Fruit fly (Drosophila melanogaster) whole organism, embryonic: ENCODE measurements around the gene ksr.

Experiments used
- CG10431 ChIP-seq: fragments of 200-800 bp; sonication (Bioruptor generic); optimal IDR thresholded peaks from 3 replicates; lab custom pipeline; 2018; ENCODE audit warnings: missing biosample characterization, mild to moderate bottlenecking, missing genetic modification characterization
- CG13894 ChIP-seq: fragments of 200-800 bp; sonication (Bioruptor generic); optimal IDR thresholded peaks from 3 replicates; lab custom pipeline; 2018; ENCODE audit warnings: missing biosample characterization, mild to moderate bottlenecking, missing genetic modification characterization, moderate library complexity
- CG14710 ChIP-seq: fragments of 200-800 bp; sonication (Bioruptor generic); optimal IDR thresholded peaks from 3 replicates; lab custom pipeline; 2019; ENCODE audit warnings: missing biosample characterization, mild to moderate bottlenecking, missing genetic modification characterization, moderate library complexity
- CG17186 ChIP-seq: fragments of 200-800 bp; sonication (Bioruptor generic); optimal IDR thresholded peaks from 3 replicates; lab custom pipeline; 2017; ENCODE audit warnings: missing biosample characterization, missing genetic modification reagents, missing genetic modification characterization
- CG17359 ChIP-seq: fragments of 200-800 bp; sonication (Bioruptor generic); optimal IDR thresholded peaks from 3 replicates; lab custom pipeline; 2018; ENCODE audit warnings: missing biosample characterization, mild to moderate bottlenecking, missing genetic modification characterization, moderate library complexity
- CG17829 ChIP-seq: fragments of 200-800 bp; optimal IDR thresholded peaks from 2 replicates; lab custom pipeline; 2019; ENCODE audit warnings: missing biosample characterization, mild to moderate bottlenecking, missing genetic modification characterization, moderate library complexity
- CG2120 ChIP-seq: fragments of 200-800 bp; sonication (Bioruptor generic); optimal IDR thresholded peaks from 3 replicates; lab custom pipeline; 2016; ENCODE audit warnings: missing biosample characterization, missing genetic modification characterization
- CG30020 ChIP-seq: fragments of 200-800 bp; optimal IDR thresholded peaks from 2 replicates; lab custom pipeline; 2019; ENCODE audit warnings: missing biosample characterization, mild to moderate bottlenecking, missing genetic modification characterization, moderate library complexity
- CG31224 ChIP-seq: fragments of 200-800 bp; sonication (Bioruptor generic); IDR thresholded peaks from 2 replicates; pipeline ENCODE4 v1.3.6; 2022; ENCODE audit warnings: missing biosample characterization, missing genetic modification characterization
- CG3407 ChIP-seq: fragments of 200-800 bp; sonication (Bioruptor generic); optimal IDR thresholded peaks from 2 replicates; lab custom pipeline; 2018; ENCODE audit warnings: missing biosample characterization, mild to moderate bottlenecking, missing genetic modification characterization
- CG4617 ChIP-seq: fragments of 200-800 bp; sonication (Bioruptor generic); optimal IDR thresholded peaks from 3 replicates; lab custom pipeline; 2016; ENCODE audit warnings: missing biosample characterization, missing genetic modification characterization, borderline replicate concordance
- CG6175 ChIP-seq: fragments of 200-800 bp; sonication (Bioruptor generic); IDR thresholded peaks from 3 replicates; pipeline ENCODE4 v1.3.6; 2022; ENCODE audit warnings: missing biosample characterization, missing genetic modification characterization
- CG6854 ChIP-seq: fragments of 200-800 bp; sonication (Bioruptor generic); optimal IDR thresholded peaks from 3 replicates; lab custom pipeline; 2017; ENCODE audit warnings: missing biosample characterization, mild to moderate bottlenecking, missing genetic modification characterization
- CG8290 ChIP-seq, 3 experiments: fragments of 200-800 bp; sonication (Bioruptor generic); optimal IDR thresholded peaks; 2 replicates each; lab custom pipeline; 2016 to 2019; ENCODE audit warnings: missing biosample characterization in 3 of 3, missing genetic modification characterization in 3 of 3, mild to moderate bottlenecking in 2 of 3, moderate library complexity in 1 of 3
- CG9876 ChIP-seq: fragments of 200-800 bp; sonication (Bioruptor generic); optimal IDR thresholded peaks from 2 replicates; lab custom pipeline; 2016; ENCODE audit warnings: missing biosample characterization, missing genetic modification characterization
- D19A ChIP-seq: fragments of 200-800 bp; optimal IDR thresholded peaks from 3 replicates; lab custom pipeline; 2019; ENCODE audit warnings: missing biosample characterization, mild to moderate bottlenecking, missing genetic modification characterization, moderate library complexity
- E2f2 ChIP-seq: fragments of 200-800 bp; sonication (Bioruptor generic); IDR thresholded peaks from 2 replicates; pipeline ENCODE4 v1.3.6; 2022; ENCODE audit warnings: missing biosample characterization, missing genetic modification characterization
- Elba2 ChIP-seq: fragments of 200-800 bp; sonication (Bioruptor generic); optimal IDR thresholded peaks from 3 replicates; lab custom pipeline; 2016; ENCODE audit warnings: missing biosample characterization, missing genetic modification characterization
- HmgZ ChIP-seq: fragments of 200-800 bp; sonication (Bioruptor generic); optimal IDR thresholded peaks from 2 replicates; lab custom pipeline; 2018; ENCODE audit warnings: missing biosample characterization, mild to moderate bottlenecking, missing genetic modification characterization
- Hr78 ChIP-seq, 2 experiments: fragments of 200-800 bp in 1 of 2; fragments of >200 bp in 1 of 2; sonication (Bioruptor generic) in 1 of 2; optimal IDR thresholded peaks; 2 replicates each; lab custom pipeline; 2017 to 2019; ENCODE audit warnings: missing biosample characterization in 2 of 2, missing genetic modification characterization in 2 of 2, mild to moderate bottlenecking in 1 of 2, moderate library complexity in 1 of 2
- Lhr ChIP-seq: fragments of 200-800 bp; sonication (Bioruptor generic); optimal IDR thresholded peaks from 3 replicates; lab custom pipeline; 2017; ENCODE audit warnings: mild to moderate bottlenecking, missing biosample characterization, missing genetic modification reagents, missing genetic modification characterization
- Lpt ChIP-seq: fragments of >200 bp; optimal IDR thresholded peaks from 2 replicates; lab custom pipeline; 2018; ENCODE audit warnings: missing biosample characterization, missing genetic modification characterization
- MESR4 ChIP-seq: fragments of 200-800 bp; sonication (Bioruptor generic); optimal IDR thresholded peaks from 2 replicates; lab custom pipeline; 2018; ENCODE audit warnings: missing biosample characterization, mild to moderate bottlenecking, missing genetic modification characterization, moderate library complexity
- Mes4 ChIP-seq: fragments of 200-800 bp; sonication (Bioruptor generic); optimal IDR thresholded peaks from 2 replicates; lab custom pipeline; 2016; ENCODE audit warnings: missing biosample characterization, missing genetic modification characterization
- Myb ChIP-seq: fragments of 200-800 bp; sonication (Bioruptor generic); optimal IDR thresholded peaks from 2 replicates; lab custom pipeline; 2016; ENCODE audit warnings: missing biosample characterization, missing genetic modification characterization
- Neu2 ChIP-seq: fragments of 200-800 bp; sonication (Bioruptor generic); optimal IDR thresholded peaks from 3 replicates; lab custom pipeline; 2016; ENCODE audit warnings: missing biosample characterization, missing genetic modification characterization, borderline replicate concordance
- Nf-YB ChIP-seq: fragments of 200-800 bp; sonication (Bioruptor generic); optimal IDR thresholded peaks from 3 replicates; lab custom pipeline; 2019; ENCODE audit warnings: missing biosample characterization, mild to moderate bottlenecking, missing genetic modification characterization, moderate library complexity
- Ptx1 ChIP-seq: fragments of 200-800 bp; sonication (Bioruptor generic); IDR thresholded peaks from 2 replicates; pipeline ENCODE4 v1.3.6; 2022; ENCODE audit warnings: missing biosample characterization, missing genetic modification characterization
- Sry-δ ChIP-seq: fragments of 200-800 bp; sonication (Bioruptor generic); optimal IDR thresholded peaks from 2 replicates; lab custom pipeline; 2016; ENCODE audit warnings: missing biosample characterization, missing genetic modification characterization
- ab ChIP-seq: fragments of 200-800 bp; sonication (Bioruptor generic); optimal IDR thresholded peaks from 2 replicates; lab custom pipeline; 2016; ENCODE audit warnings: missing biosample characterization, missing genetic modification characterization
- ase ChIP-seq: fragments of 200-800 bp; sonication (Bioruptor generic); IDR thresholded peaks from 3 replicates; pipeline ENCODE4 v1.3.6; 2022; ENCODE audit warnings: missing biosample characterization, missing genetic modification characterization
- chinmo ChIP-seq: fragments of 200-800 bp; sonication (Bioruptor generic); IDR thresholded peaks from 4 replicates; pipeline ENCODE4 v1.3.6; 2022; ENCODE audit warnings: missing biosample characterization, missing genetic modification characterization; ENCODE audit not compliant: partially characterized antibody
- dmrt11E ChIP-seq: fragments of 200-800 bp; sonication (Bioruptor generic); optimal IDR thresholded peaks from 3 replicates; lab custom pipeline; 2018; ENCODE audit warnings: missing biosample characterization, mild to moderate bottlenecking, missing genetic modification characterization, moderate library complexity
- fd64A ChIP-seq: fragments of 200-800 bp; sonication (Bioruptor generic); optimal IDR thresholded peaks from 3 replicates; lab custom pipeline; 2018; ENCODE audit warnings: missing biosample characterization, mild to moderate bottlenecking, missing genetic modification characterization
- gfzf ChIP-seq: fragments of 200-800 bp; sonication (Bioruptor generic); optimal IDR thresholded peaks from 2 replicates; lab custom pipeline; 2016; ENCODE audit warnings: missing biosample characterization, mild to moderate bottlenecking, missing genetic modification characterization, moderate library complexity
- gsb-n ChIP-seq: fragments of 200-800 bp; sonication (Bioruptor generic); optimal IDR thresholded peaks from 3 replicates; lab custom pipeline; 2018; ENCODE audit warnings: missing biosample characterization, mild to moderate bottlenecking, missing genetic modification characterization
- hbn ChIP-seq: fragments of 200-800 bp; sonication (Bioruptor generic); IDR thresholded peaks from 2 replicates; pipeline ENCODE4 v1.3.6; 2022; ENCODE audit warnings: missing biosample characterization, missing genetic modification characterization; ENCODE audit not compliant: partially characterized antibody
- ind ChIP-seq: fragments of 200-800 bp; sonication (Bioruptor generic); optimal IDR thresholded peaks from 3 replicates; lab custom pipeline; 2016; ENCODE audit warnings: missing biosample characterization, missing genetic modification characterization
- kah ChIP-seq: fragments of 200-800 bp; sonication (Bioruptor generic); optimal IDR thresholded peaks from 2 replicates; lab custom pipeline; 2018; ENCODE audit warnings: missing biosample characterization, mild to moderate bottlenecking, missing genetic modification characterization
- lov ChIP-seq, 2 experiments: fragments of 200-800 bp in 1 of 2; fragments of >200 bp in 1 of 2; sonication (Bioruptor generic) in 1 of 2; IDR thresholded peaks in 1 of 2; optimal IDR thresholded peaks in 1 of 2; 2 replicates in 1 of 2; 3 replicates in 1 of 2; pipeline versions ENCODE4 v1.3.6 to Lab custom; 2017 to 2022; ENCODE audit warnings: missing biosample characterization in 1 of 2, missing genetic modification characterization in 1 of 2
- nmo ChIP-seq: fragments of 200-800 bp; sonication (Bioruptor generic); optimal IDR thresholded peaks from 2 replicates; lab custom pipeline; 2018; ENCODE audit warnings: missing biosample characterization, mild to moderate bottlenecking, missing genetic modification characterization, moderate library complexity
- ranshi ChIP-seq: fragments of 200-800 bp; sonication (Bioruptor generic); IDR thresholded peaks from 2 replicates; pipeline ENCODE4 v1.3.6; 2022; ENCODE audit warnings: missing biosample characterization, missing genetic modification characterization
- row ChIP-seq: fragments of 200-800 bp; sonication (Bioruptor generic); IDR thresholded peaks from 3 replicates; pipeline ENCODE4 v1.3.6; 2022; ENCODE audit warnings: missing biosample characterization, missing genetic modification characterization
- sc ChIP-seq, 3 experiments: fragments of >200 bp in 2 of 3; fragments of 200-800 bp in 1 of 3; sonication (Bioruptor generic) in 1 of 3; optimal IDR thresholded peaks; 2 replicates in 2 of 3; 3 replicates in 1 of 3; lab custom pipeline; 2017; ENCODE audit warnings: mild to moderate bottlenecking in 1 of 3, missing biosample characterization in 1 of 3, missing genetic modification characterization in 1 of 3, missing genetic modification reagents in 1 of 3
- sna ChIP-seq: fragments of 200-800 bp; sonication (Bioruptor generic); IDR thresholded peaks from 2 replicates; pipeline ENCODE4 v1.3.6; 2022; ENCODE audit warnings: missing biosample characterization, missing genetic modification characterization; ENCODE audit not compliant: partially characterized antibody
- stwl ChIP-seq: fragments of 200-800 bp; sonication (Bioruptor generic); optimal IDR thresholded peaks from 3 replicates; lab custom pipeline; 2018; ENCODE audit warnings: missing biosample characterization, mild to moderate bottlenecking, missing genetic modification characterization, moderate library complexity
- tio ChIP-seq: fragments of 200-800 bp; sonication (Bioruptor generic); optimal IDR thresholded peaks from 2 replicates; lab custom pipeline; 2017; ENCODE audit warnings: missing biosample characterization, missing genetic modification characterization, inconsistent platforms

ksr gene

DNA sequence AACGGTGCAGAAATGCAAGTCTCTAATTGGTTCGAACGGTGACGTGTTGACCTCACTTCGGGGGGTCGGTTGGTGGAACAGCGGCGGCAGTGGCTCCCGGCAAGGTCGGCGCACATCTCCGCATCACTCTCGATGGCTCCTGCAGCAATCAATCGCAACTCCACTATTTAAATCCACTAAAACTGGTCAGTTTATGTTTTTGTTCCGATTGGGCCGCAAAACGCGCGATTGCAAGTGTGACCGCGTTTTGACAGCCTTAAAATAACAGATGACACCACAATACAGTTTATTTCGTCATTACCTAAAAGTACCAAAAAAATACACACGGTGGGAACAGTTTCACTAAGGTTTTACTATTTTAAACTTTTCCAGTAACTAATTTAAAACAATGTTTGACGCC lies 19.2 kb downstream of the ksr start, which contains the start of gene PEK (continued):
- TF ChIP-seq sc (optimal IDR thresholded peaks at IDR 0.05; lab: Kevin White, UChicago) (no peak), sc (GFP tag; optimal IDR thresholded peaks at IDR 0.05; lab: Kevin White, UChicago) (no peak), Myb (peak; percentile 5), hbn (GFP tag; lab: Robert Waterston, UW) (0 out of 2 replicates have a peak, but pooled peaks have one; percentile 29), CG13894 (tag; lab: Kevin White, UChicago) (no peak), dmrt11E (tag; lab: Kevin White, UChicago) (no peak), gsb-n (tag; lab: Kevin White, UChicago) (no peak), MESR4 (peak; percentile 44), kah (GFP tag; lab: Kevin White, UChicago) (peak; percentile 36), Ptx1 (GFP tag; lab: Robert Waterston, UW) (no peak), E2f2 (GFP tag; lab: Robert Waterston, UW) (peak; percentile 59), Lpt (no peak), CG31224 (GFP tag; lab: Robert Waterston, UW) (no peak), CG17186 (GFP tag; lab: Kevin White, UChicago) (peak; percentile 75), CG4617 (peak; percentile 67), chinmo (GFP tag; lab: Robert Waterston, UW) (peak; percentile 7; the same call in 1 of the 4 replicates), CG2120 (GFP tag; lab: Kevin White, UChicago) (peak; percentile 4), gfzf (GFP tag; lab: Kevin White, UChicago) (peak; percentile 87), D19A (tag; lab: Kevin White, UChicago) (peak; percentile 17), tio (no peak), CG17829 (peak; percentile 16), Elba2 (GFP tag; lab: Kevin White, UChicago) (peak; percentile 82), Nf-YB (GFP tag; lab: Kevin White, UChicago) (peak; percentile 53), CG17359 (tag; lab: Kevin White, UChicago) (no peak), Sry-δ (peak; percentile 6), ab (no peak), ase (no peak), CG3407 (GFP tag; lab: Kevin White, UChicago) (no peak), Hr78 (GFP tag; optimal IDR thresholded peaks at IDR 0.05; lab: Kevin White, UChicago) (no peak), CG30020 (tag; lab: Kevin White, UChicago) (peak; percentile 9), Lhr (GFP tag; lab: Kevin White, UChicago) (peak; percentile 32), CG14710 (peak; percentile 42)

DNA sequence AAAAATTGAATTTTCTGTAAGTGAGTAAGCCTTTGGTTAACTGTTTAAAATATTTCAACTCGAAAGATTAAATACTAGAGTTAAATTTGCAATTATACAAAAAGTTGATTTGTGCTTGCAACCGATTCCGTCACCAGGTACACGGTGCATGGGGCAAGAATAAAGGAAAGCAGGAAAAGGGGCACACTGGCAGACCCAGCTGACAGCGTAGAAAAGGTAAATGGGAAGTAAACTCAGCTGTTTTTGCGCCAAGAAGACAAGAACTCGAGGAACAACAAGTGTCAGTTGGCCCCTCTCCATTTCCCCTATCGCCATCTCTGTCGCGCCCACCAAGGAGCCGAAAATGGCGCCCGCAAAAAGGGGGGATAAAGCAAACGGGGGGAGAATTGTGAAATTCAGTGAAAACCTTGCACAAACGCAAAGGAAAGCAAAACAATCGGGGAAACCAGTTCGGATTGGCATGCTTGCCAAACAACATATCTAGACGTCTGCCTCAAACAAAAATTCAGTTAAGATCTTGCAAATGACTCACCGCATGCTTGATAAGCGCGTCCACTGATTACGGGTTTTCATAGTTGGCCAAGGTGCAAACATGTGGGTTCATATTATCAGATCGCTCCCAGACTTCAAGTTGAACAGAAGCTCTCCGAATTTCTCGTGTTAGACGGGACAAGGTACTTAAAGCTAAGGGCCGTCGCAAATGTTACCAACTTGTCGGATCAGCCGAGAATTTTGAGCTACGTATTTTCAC lies 20.3 kb downstream of the ksr start:
- TF ChIP-seq row (GFP tag; lab: Robert Waterston, UW) (peak; percentile 39; the same call in 1 of the 3 replicates), CG10431 (GFP tag; lab: Kevin White, UChicago) (peak; percentile 5), kah (GFP tag; lab: Kevin White, UChicago) (peak; percentile 100), CG6175 (GFP tag; lab: Robert Waterston, UW) (peak; percentile 82; the same call in 2 of the 3 replicates), CG4617 (peak; percentile 8), lov (optimal IDR thresholded peaks at IDR 0.05; lab: Kevin White, UChicago) (no peak), lov (GFP tag; IDR thresholded peaks at IDR 0.05; lab: Robert Waterston, UW) (no peak), stwl (tag; lab: Kevin White, UChicago) (peak; percentile 83), CG6854 (GFP tag; lab: Kevin White, UChicago) (no peak), nmo (GFP tag; lab: Kevin White, UChicago) (peak; percentile 7), CG8290 (GFP tag; optimal IDR thresholded peaks at IDR 0.05; lab: Kevin White, UChicago) (no peak), CG8290 (tag; optimal IDR thresholded peaks at IDR 0.05; lab: Kevin White, UChicago) (no peak), Mes4 (GFP tag; lab: Kevin White, UChicago) (no peak), sna (GFP tag; lab: Robert Waterston, UW) (0 out of 2 replicates have a peak, but pooled peaks have one; percentile 11), ranshi (no peak), HmgZ (tag; lab: Kevin White, UChicago) (peak; percentile 59), CG9876 (GFP tag; lab: Kevin White, UChicago) (no peak), fd64A (GFP tag; lab: Kevin White, UChicago) (no peak), Neu2 (GFP tag; lab: Kevin White, UChicago) (no peak), CG13894 (tag; lab: Kevin White, UChicago) (no peak), ind (no peak)
